Fruit fly (Drosophila melanogaster): Measurements from ENCODE around the gene CG12170.

The CG12170 gene

DNA sequence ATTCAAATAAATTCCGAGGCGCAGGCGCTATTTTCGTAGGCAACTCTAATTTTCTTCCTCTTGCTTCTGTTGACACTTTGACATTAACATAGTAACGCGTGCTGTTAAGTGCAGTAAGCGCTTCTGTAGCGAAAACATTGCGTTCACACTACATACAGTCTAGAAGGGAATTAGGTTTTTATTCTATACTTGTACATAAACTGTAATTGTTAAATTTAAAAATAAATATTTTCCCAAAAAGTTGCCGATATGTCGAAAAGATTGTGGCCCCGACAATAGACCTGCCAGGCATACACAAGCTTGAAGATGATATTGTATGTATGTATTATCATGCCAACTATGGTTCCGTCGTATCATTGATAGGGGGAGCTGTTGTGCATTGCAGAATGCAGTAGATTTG, 30.6 kb upstream of the CG12170 start, which contains the start of gene asl (continued):
- TF ChIP-seq phol (tag; optimal IDR thresholded peaks at IDR 0.05) (peak; percentile 81), sd (tag; optimal IDR thresholded peaks at IDR 0.05) (peak; percentile 82), CG7357 (GFP tag; IDR thresholded peaks at IDR 0.05) (peak; percentile 97), Neu2 (GFP tag; optimal IDR thresholded peaks at IDR 0.05; ENCODE audit: borderline replicate concordance) (no peak), Eip74EF (GFP tag; optimal IDR thresholded peaks at IDR 0.05) (peak in 1 of 2 experiments; percentile 88), seq (GFP tag; IDR thresholded peaks at IDR 0.05) (no peak), sens-2 (GFP tag; IDR thresholded peaks at IDR 0.05) (no peak), Fer1 (GFP tag; optimal IDR thresholded peaks at IDR 0.05) (peak; percentile 68), Hmr (GFP tag; optimal IDR thresholded peaks at IDR 0.05) (no peak), CG4424 (GFP tag; optimal IDR thresholded peaks at IDR 0.05) (peak; percentile 75), CHES-1-like (GFP tag; optimal IDR thresholded peaks at IDR 0.05) (peak; percentile 58), CG10565 (GFP tag; optimal IDR thresholded peaks at IDR 0.05) (no peak), Hr3 (GFP tag; optimal IDR thresholded peaks at IDR 0.05) (peak; percentile 64), dpn (GFP tag; optimal IDR thresholded peaks at IDR 0.05) (peak; percentile 56 to 65), Atf6 (GFP tag; IDR thresholded peaks at IDR 0.05) (peak; percentile 56), Xbp1 (GFP tag; optimal IDR thresholded peaks at IDR 0.05) (peak; percentile 69), CG14667 (GFP tag; IDR thresholded peaks at IDR 0.05) (no peak), CG31388 (GFP tag; optimal IDR thresholded peaks at IDR 0.05) (no peak), rib (GFP tag; IDR thresholded peaks at IDR 0.05) (peak; percentile 19; the same call in 1 of the 2 replicates), Side (GFP tag; optimal IDR thresholded peaks at IDR 0.05) (peak; percentile 23), stc (GFP tag; IDR thresholded peaks at IDR 0.05) (peak; percentile 50; the same call in 1 of the 2 replicates), chn (GFP tag; optimal IDR thresholded peaks at IDR 0.05) (peak; percentile 76), ham (GFP tag; IDR thresholded peaks at IDR 0.05) (no peak), CG30431 (GFP tag; optimal IDR thresholded peaks at IDR 0.05) (no peak), prd (optimal IDR thresholded peaks at IDR 0.05) (no peak), prd (GFP tag; IDR thresholded peaks at IDR 0.05) (peak; percentile 39; the same call in 1 of the 3 replicates), Poxn (GFP tag; IDR thresholded peaks at IDR 0.05) (no peak), pita (GFP tag; optimal IDR thresholded peaks at IDR 0.05) (no peak), CG15011 (GFP tag; optimal IDR thresholded peaks at IDR 0.05) (no peak), Scr (GFP tag; IDR thresholded peaks at IDR 0.05; ENCODE audit: partially characterized antibody) (0 out of 2 replicates have a peak, but pooled peaks have one; percentile 20), ab (GFP tag; optimal IDR thresholded peaks at IDR 0.05) (no peak), fd96Cb (tag; optimal IDR thresholded peaks at IDR 0.05) (peak; percentile 61), corto (GFP tag; optimal IDR thresholded peaks at IDR 0.05) (peak; percentile 25), HLHmδ (GFP tag; optimal IDR thresholded peaks at IDR 0.05) (no peak), CG16813 (GFP tag; IDR thresholded peaks at IDR 0.05; ENCODE audit: partially characterized antibody) (peak; percentile 39; the same call in 1 of the 3 replicates), CG10979 (tag; optimal IDR thresholded peaks at IDR 0.05) (peak; percentile 58), onecut (GFP tag; IDR thresholded peaks at IDR 0.05) (peak; percentile 58), H2.0 (GFP tag; IDR thresholded peaks at IDR 0.05) (no peak), CG15514 (GFP tag; optimal IDR thresholded peaks at IDR 0.05) (peak; percentile 71), disco-r (GFP tag; optimal IDR thresholded peaks at IDR 0.05) (peak; percentile 54), pan (optimal IDR thresholded peaks at IDR 0.05) (no peak), pan (GFP tag; optimal IDR thresholded peaks at IDR 0.05 in 1 of 2, IDR thresholded peaks at IDR 0.05 in 1 of 2) (peak in 1 of 2 experiments; percentile 47), CG8765 (GFP tag; IDR thresholded peaks at IDR 0.05) (peak; percentile 63), CG8944 (GFP tag; optimal IDR thresholded peaks at IDR 0.05) (peak; percentile 33), C15 (GFP tag; IDR thresholded peaks at IDR 0.05) (no peak), odd (GFP tag; optimal IDR thresholded peaks at IDR 0.05) (no peak), CG2116 (GFP tag; optimal IDR thresholded peaks at IDR 0.05) (peak; percentile 85), lov (optimal IDR thresholded peaks at IDR 0.05) (no peak), lov (GFP tag; IDR thresholded peaks at IDR 0.05) (0 out of 3 replicates have a peak, but pooled peaks have one; percentile 50), NFAT (GFP tag; IDR thresholded peaks at IDR 0.05) (no peak), tna (GFP tag; IDR thresholded peaks at IDR 0.05; ENCODE audit: partially characterized antibody) (no peak)
